Worm (Caenorhabditis elegans) whole organism, young adult: Measurements from ENCODE around the gene srx-114.

Experiments
- F39B2.1 ChIP-seq: fragments of 200-800 bp; sonication (Bioruptor generic); IDR thresholded peaks from 2 replicates; pipeline ENCODE4 v1.3.6; 2022; ENCODE audit warnings: missing genetic modification reagents, missing genetic modification characterization, missing compliant biosample characterization
- T26A5.8 ChIP-seq: sonication (generic microtip); optimal IDR thresholded peaks from 2 replicates; lab custom pipeline; 2016; ENCODE audit warnings: missing genetic modification characterization, missing compliant biosample characterization
- Y53G8AR.9 ChIP-seq: fragments of 200-800 bp; sonication (Bioruptor generic); conservative IDR thresholded peaks from 2 replicates; pipeline ENCODE4 v1.3.6; 2022; ENCODE audit warnings: missing genetic modification reagents, missing genetic modification characterization, missing compliant biosample characterization
- ama-1 ChIP-seq, 3 experiments: fragments of 150-350 bp in 1 of 3; sonication (generic microtip) in 2 of 3; optimal IDR thresholded peaks; 2 replicates each; lab custom pipeline; 2014 to 2018; ENCODE audit warnings: missing biosample characterization in 2 of 3, missing genetic modification characterization in 2 of 3, missing genetic modification reagents in 2 of 3
- efl-1 ChIP-seq: fragments of 150-350 bp; optimal IDR thresholded peaks from 2 replicates; lab custom pipeline; 2014; ENCODE audit warnings: missing biosample characterization, missing genetic modification reagents, missing genetic modification characterization
- let-526 ChIP-seq: fragments of 200-800 bp; sonication (Bioruptor generic); IDR thresholded peaks from 2 replicates; pipeline ENCODE4 v1.3.6; 2022; ENCODE audit warnings: missing genetic modification reagents, missing genetic modification characterization, missing compliant biosample characterization
- lsl-1 ChIP-seq: fragments of 200-800 bp; sonication (Bioruptor generic); optimal IDR thresholded peaks from 2 replicates; lab custom pipeline; 2018; ENCODE audit warnings: mild to moderate bottlenecking, missing genetic modification characterization, moderate library complexity, missing compliant biosample characterization

DNA sequence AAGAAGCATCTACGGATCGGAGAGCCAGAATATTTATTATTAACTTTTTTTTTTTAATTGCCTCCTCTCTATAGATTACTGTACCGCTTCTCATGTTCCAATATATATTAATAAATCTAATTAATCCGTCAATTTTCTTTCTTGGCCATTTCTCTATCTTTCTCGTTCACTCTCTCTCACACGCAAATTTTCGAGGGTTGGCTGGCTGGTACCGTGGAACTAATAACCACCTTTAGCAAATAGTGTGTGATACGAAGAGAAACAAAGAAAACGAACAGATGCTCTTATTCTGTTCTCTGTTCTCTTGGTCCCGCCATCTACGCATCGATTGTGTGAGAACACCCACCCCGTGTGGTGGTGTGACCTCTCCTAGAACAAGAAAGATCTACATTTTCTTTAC lies 14.7 kb downstream of the srx-114 start:
- no peak for TF ChIP-seq lsl-1 (GFP tag; lab: Kevin White, UChicago)
- TF ChIP-seq Y53G8AR.9 (GFP tag; lab: Robert Waterston, UW), result no peak
- no peak for TF ChIP-seq T26A5.8 (tag; lab: Kevin White, UChicago)
- no peak for TF ChIP-seq let-526 (GFP tag; lab: Robert Waterston, UW)
- TF ChIP-seq F39B2.1 (GFP tag; lab: Robert Waterston, UW), result no peak
- no peak for TF ChIP-seq efl-1 (GFP tag; lab: Kevin White, UChicago)
- TF ChIP-seq ama-1 (optimal IDR thresholded peaks at IDR 0.05; lab: Kevin White, UChicago), result no peak
- no peak for TF ChIP-seq ama-1 (GFP tag; optimal IDR thresholded peaks at IDR 0.05; lab: Kevin White, UChicago)
